Fruit fly (Drosophila melanogaster): ENCODE data around the gene CG14933.

CG14933 gene

DNA sequence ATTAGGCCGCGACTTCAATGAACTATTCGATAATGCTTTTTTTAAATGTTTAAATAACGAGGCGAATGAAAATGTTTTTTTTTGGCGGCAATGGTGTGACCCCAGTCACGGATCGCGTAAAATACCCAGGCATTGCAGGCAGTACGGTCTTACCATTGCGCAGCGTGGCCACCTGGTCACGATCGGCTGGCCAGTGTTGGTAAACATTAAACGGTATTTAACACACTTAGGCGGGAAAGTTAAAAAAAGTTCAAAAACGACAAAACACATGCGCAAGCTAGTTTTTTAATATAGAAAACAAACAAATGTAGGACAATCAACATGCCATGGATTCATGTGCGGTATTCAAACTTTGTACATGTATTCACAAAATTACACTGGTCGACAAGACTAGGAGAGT is 13.4 kb upstream of the CG14933 start, which contains the start of gene esc (continued):
- TF ChIP-seq Awh (GFP tag; IDR thresholded peaks at IDR 0.05) (no peak), mld (GFP tag; IDR thresholded peaks at IDR 0.05; ENCODE audit: partially characterized antibody) (no peak), tio (GFP tag; optimal IDR thresholded peaks at IDR 0.05) (no peak), CG30020 (tag; optimal IDR thresholded peaks at IDR 0.05) (no peak), CG7745 (tag; optimal IDR thresholded peaks at IDR 0.05) (no peak), Sry-δ (GFP tag; optimal IDR thresholded peaks at IDR 0.05) (peak; percentile 59), H15 (GFP tag; IDR thresholded peaks at IDR 0.05) (no peak), mam (GFP tag; optimal IDR thresholded peaks at IDR 0.05) (peak; percentile 45), CG12942 (GFP tag; optimal IDR thresholded peaks at IDR 0.05) (peak; percentile 29), trh (GFP tag; optimal IDR thresholded peaks at IDR 0.05) (no peak), vnd (GFP tag; IDR thresholded peaks at IDR 0.05; ENCODE audit: partially characterized antibody) (no peak), dpn (GFP tag; optimal IDR thresholded peaks at IDR 0.05) (peak; percentile 41 to 48), Dll (GFP tag; IDR thresholded peaks at IDR 0.05; ENCODE audit: partially characterized antibody) (peak; percentile 16; the same call in 1 of the 4 replicates), CG18599 (GFP tag; optimal IDR thresholded peaks at IDR 0.05) (no peak), fd3F (GFP tag; optimal IDR thresholded peaks at IDR 0.05) (no peak), Opbp (GFP tag; IDR thresholded peaks at IDR 0.05; ENCODE audit: partially characterized antibody) (peak; percentile 66), CG10431 (GFP tag; optimal IDR thresholded peaks at IDR 0.05) (no peak), jumu (GFP tag; optimal IDR thresholded peaks at IDR 0.05) (peak; percentile 57), D (optimal IDR thresholded peaks at IDR 0.05) (no peak), D (GFP tag; optimal IDR thresholded peaks at IDR 0.05) (no peak), CG1603 (tag; optimal IDR thresholded peaks at IDR 0.05) (peak; percentile 87), CG3838 (GFP tag; optimal IDR thresholded peaks at IDR 0.05) (no peak), jigr1 (GFP tag; IDR thresholded peaks at IDR 0.05) (no peak), vvl (GFP tag; IDR thresholded peaks at IDR 0.05) (no peak; the same call in 1 of the 2 replicates), tap (tag; optimal IDR thresholded peaks at IDR 0.05) (no peak), ara (GFP tag; IDR thresholded peaks at IDR 0.05) (no peak), eyg (GFP tag; optimal IDR thresholded peaks at IDR 0.05) (no peak), Sox100B (GFP tag; optimal IDR thresholded peaks at IDR 0.05) (no peak), crc (GFP tag; optimal IDR thresholded peaks at IDR 0.05) (no peak), mirr (GFP tag; optimal IDR thresholded peaks at IDR 0.05) (no peak), CG1647 (GFP tag; optimal IDR thresholded peaks at IDR 0.05) (no peak), so (GFP tag; IDR thresholded peaks at IDR 0.05) (no peak), CG16779 (GFP tag; IDR thresholded peaks at IDR 0.05) (no peak), scrt (GFP tag; optimal IDR thresholded peaks at IDR 0.05) (no peak), bbx (GFP tag; IDR thresholded peaks at IDR 0.05; ENCODE audit: partially characterized antibody) (no peak), ttk (GFP tag; IDR thresholded peaks at IDR 0.05) (no peak), CG1832 (GFP tag; optimal IDR thresholded peaks at IDR 0.05) (no peak), CG18619 (GFP tag; optimal IDR thresholded peaks at IDR 0.05) (no peak), dm (GFP tag; optimal IDR thresholded peaks at IDR 0.05) (peak; percentile 26), CG8478 (optimal IDR thresholded peaks at IDR 0.05) (no peak), D19A (tag; optimal IDR thresholded peaks at IDR 0.05) (no peak), CG9797 (GFP tag; optimal IDR thresholded peaks at IDR 0.05) (peak; percentile 94), CG14667 (GFP tag; IDR thresholded peaks at IDR 0.05) (no peak), CG15514 (GFP tag; optimal IDR thresholded peaks at IDR 0.05) (peak; percentile 46), bowl (GFP tag; IDR thresholded peaks at IDR 0.05) (no peak), Hr3 (GFP tag; optimal IDR thresholded peaks at IDR 0.05) (no peak), Hey (tag; optimal IDR thresholded peaks at IDR 0.05) (no peak), cg (GFP tag; optimal IDR thresholded peaks at IDR 0.05) (no peak), CG10147 (GFP tag; optimal IDR thresholded peaks at IDR 0.05) (no peak), CG13123 (GFP tag; optimal IDR thresholded peaks at IDR 0.05) (no peak), CG6272 (GFP tag; IDR thresholded peaks at IDR 0.05) (no peak), CG4617 (GFP tag; optimal IDR thresholded peaks at IDR 0.05; ENCODE audit: borderline replicate concordance) (peak; percentile 56)
